Worm (Caenorhabditis elegans): ENCODE results near the gene ador-1.

Gene ador-1

DNA sequence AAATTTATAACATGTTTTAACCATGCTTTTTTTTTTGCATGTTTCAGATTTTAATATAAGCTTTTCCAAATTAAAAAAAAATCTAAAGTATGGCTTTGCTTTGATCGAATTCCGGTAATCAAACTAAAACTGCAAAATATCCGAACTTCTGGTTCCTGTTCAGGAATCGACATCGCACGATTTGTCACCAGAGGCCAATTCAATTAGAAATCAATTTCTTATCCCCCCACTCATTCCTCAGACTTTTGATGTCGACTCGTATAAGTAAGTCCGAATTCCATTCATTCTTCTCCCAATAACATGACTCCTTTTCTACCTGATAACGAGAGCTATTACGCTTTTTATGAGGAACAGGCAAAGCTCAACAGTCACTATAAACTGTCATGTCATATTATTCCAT is 54.4 kb downstream of the ador-1 start, which contains the start of gene srh-27:
Gene srh-27, plus strand, starts transcription at position 301 of the 400 bp plus-strand sequence.
- TF ChIP-seq zfp-3 (GFP tag; conservative IDR thresholded peaks at IDR 0.05) (no peak), fkh-10 (GFP tag; optimal IDR thresholded peaks at IDR 0.05) (no peak), ces-1 (GFP tag; optimal IDR thresholded peaks at IDR 0.05) (no peak), dve-1 (tag; optimal IDR thresholded peaks at IDR 0.05; ENCODE audit: insufficient read depth) (no peak), ama-1 (optimal IDR thresholded peaks at IDR 0.05) (no peak), T20F7.1 (GFP tag; optimal IDR thresholded peaks at IDR 0.05) (no peak), nhr-42 (GFP tag; IDR thresholded peaks at IDR 0.05) (no peak), R02D3.7 (tag; optimal IDR thresholded peaks at IDR 0.05) (no peak), egl-43 (GFP tag; IDR thresholded peaks at IDR 0.05) (no peak), lin-1 (GFP tag; IDR thresholded peaks at IDR 0.05) (no peak), dmd-9 (GFP tag; IDR thresholded peaks at IDR 0.05) (no peak)

Measured in whole organism, L4 larva.